Worm (Caenorhabditis elegans): ENCODE measurements around the gene nhr-106.

The nhr-106 gene

ce11 chrV:489320-489719, at the start of gene nhr-106:
Gene nhr-106, plus strand, starts transcription at chrV:489620.
- TF ChIP-seq K02D7.2 (tag; optimal IDR thresholded peaks at IDR 0.05) (no peak), eyg-1 (tag; optimal IDR thresholded peaks at IDR 0.05) (no peak)

DNA sequence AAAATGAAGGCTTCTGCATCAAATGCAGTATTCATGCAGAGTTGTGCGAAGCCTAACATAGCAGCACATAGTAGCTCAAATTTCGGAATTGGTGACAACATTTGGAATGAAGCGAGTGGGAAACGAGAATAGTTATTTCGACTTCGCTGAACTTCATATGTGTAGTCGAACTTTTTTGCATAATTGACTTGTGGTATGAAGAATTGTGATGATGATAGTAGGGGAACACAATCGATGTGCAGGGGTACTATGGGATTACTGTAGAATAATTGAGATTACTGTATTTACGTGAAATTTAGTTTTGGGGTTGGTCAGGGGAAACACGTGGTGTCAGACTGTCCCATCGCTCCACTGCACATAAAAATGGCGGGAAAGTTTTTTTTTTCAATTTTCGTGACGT, 48.5 kb upstream of the nhr-106 start, which contains the start of gene B0554.7:
B0554.7 (minus strand) TSS at position 101 of the 400 bp plus-strand sequence.
- no peak for TF ChIP-seq pag-3 (tag; optimal IDR thresholded peaks at IDR 0.05; ENCODE audit: borderline replicate concordance)
- TF ChIP-seq ttx-3 (tag; optimal IDR thresholded peaks at IDR 0.05) = no peak
- TF ChIP-seq eyg-1 (tag; optimal IDR thresholded peaks at IDR 0.05) = no peak
- TF ChIP-seq ceh-6 (GFP tag; optimal IDR thresholded peaks at IDR 0.05) = no peak
- no peak for TF ChIP-seq odd-2 (tag; optimal IDR thresholded peaks at IDR 0.05)
- no peak for TF ChIP-seq pax-1 (tag; optimal IDR thresholded peaks at IDR 0.05)
- TF ChIP-seq T23F11.4 (GFP tag; optimal IDR thresholded peaks at IDR 0.05) = no peak
- no peak for TF ChIP-seq pha-2 (tag; optimal IDR thresholded peaks at IDR 0.05)
- no peak for TF ChIP-seq mec-3 (tag; optimal IDR thresholded peaks at IDR 0.05; ENCODE audit: borderline replicate concordance)
- TF ChIP-seq npax-4 (tag; optimal IDR thresholded peaks at IDR 0.05) = no peak
- no peak for TF ChIP-seq pat-9 (tag; optimal IDR thresholded peaks at IDR 0.05)
- TF ChIP-seq ceh-14 (tag; optimal IDR thresholded peaks at IDR 0.05) = no peak
- no peak for TF ChIP-seq ref-2 (tag; optimal IDR thresholded peaks at IDR 0.05)
- no peak for TF ChIP-seq unc-42 (tag; optimal IDR thresholded peaks at IDR 0.05)

- TF ChIP-seq gmeb-2 (tag; optimal IDR thresholded peaks at IDR 0.05) (no peak), ceh-6 (GFP tag; optimal IDR thresholded peaks at IDR 0.05) (no peak), T23F11.4 (GFP tag; optimal IDR thresholded peaks at IDR 0.05) (no peak), ceh-19 (GFP tag; optimal IDR thresholded peaks at IDR 0.05) (no peak), ets-4 (tag; optimal IDR thresholded peaks at IDR 0.05) (no peak), ceh-9 (tag; optimal IDR thresholded peaks at IDR 0.05) (no peak), K02D7.2 (tag; optimal IDR thresholded peaks at IDR 0.05) (no peak), Y22D7AL.16 (tag; optimal IDR thresholded peaks at IDR 0.05) (no peak), ceh-48 (tag; optimal IDR thresholded peaks at IDR 0.05) (no peak), pha-4 (tag; optimal IDR thresholded peaks at IDR 0.05) (no peak), eyg-1 (tag; optimal IDR thresholded peaks at IDR 0.05) (no peak)
Measured at ce11 chrV:443193-443592, 46.2 kb upstream of the nhr-106 start, which contains the start of gene srh-33. Gene srh-33, minus strand, starts transcription at chrV:443293.

ce11 chrV:446574-446973, 42.8 kb upstream of the nhr-106 start, which contains the start of gene srh-34:
Gene srh-34, minus strand, starts transcription at chrV:446674.
- TF ChIP-seq syd-9 (tag; optimal IDR thresholded peaks at IDR 0.05) (no peak), sox-4 (tag; optimal IDR thresholded peaks at IDR 0.05) (no peak), eyg-1 (tag; optimal IDR thresholded peaks at IDR 0.05) (no peak), pax-1 (tag; optimal IDR thresholded peaks at IDR 0.05) (no peak), fkh-10 (GFP tag; optimal IDR thresholded peaks at IDR 0.05) (no peak)

ce11 chrV:446988-447387, 42.4 kb upstream of the nhr-106 start:
- TF ChIP-seq dmd-4 (tag; optimal IDR thresholded peaks at IDR 0.05; ENCODE audit: borderline replicate concordance) (peak; percentile 6), sdc-2 (tag; optimal IDR thresholded peaks at IDR 0.05) (peak; percentile 20), ttx-3 (tag; optimal IDR thresholded peaks at IDR 0.05) (no peak), hlh-6 (tag; optimal IDR thresholded peaks at IDR 0.05) (peak; percentile 18)

- TF ChIP-seq ceh-14 (tag; optimal IDR thresholded peaks at IDR 0.05) (no peak), ahr-1 (tag; optimal IDR thresholded peaks at IDR 0.05) (no peak), hlh-8 (tag; optimal IDR thresholded peaks at IDR 0.05) (no peak), Y22D7AL.16 (tag; optimal IDR thresholded peaks at IDR 0.05) (no peak), pros-1 (tag; optimal IDR thresholded peaks at IDR 0.05) (no peak), ztf-16 (tag; optimal IDR thresholded peaks at IDR 0.05) (no peak), tbx-2 (tag; optimal IDR thresholded peaks at IDR 0.05) (no peak), dmd-4 (tag; optimal IDR thresholded peaks at IDR 0.05; ENCODE audit: borderline replicate concordance) (no peak), ref-2 (tag; optimal IDR thresholded peaks at IDR 0.05) (no peak), nhr-11 (tag; optimal IDR thresholded peaks at IDR 0.05) (no peak), dve-1 (tag; optimal IDR thresholded peaks at IDR 0.05) (no peak), unc-86 (tag; optimal IDR thresholded peaks at IDR 0.05) (no peak), unc-42 (tag; optimal IDR thresholded peaks at IDR 0.05) (no peak), elt-2 (tag; optimal IDR thresholded peaks at IDR 0.05) (no peak), ceh-24 (tag; optimal IDR thresholded peaks at IDR 0.05) (no peak)
Measured at ce11 chrV:449130-449529, 40.3 kb upstream of the nhr-106 start, which contains the start of gene srh-35. Gene srh-35, minus strand, starts transcription at chrV:449230.
